Fruit fly (Drosophila melanogaster) whole organism, prepupa: ENCODE data around the gene Gnf1.
A peak's percentile ranks its signal among the peaks of the same experiment; 100 is the strongest.

Source experiments
- Blimp-1 ChIP-seq: fragments of 200-800 bp; sonication (Bioruptor generic); optimal IDR thresholded peaks from 3 replicates; lab custom pipeline; 2017; ENCODE audit warnings: missing biosample characterization, missing genetic modification characterization, mild to moderate bottlenecking, moderate library complexity, missing genetic modification reagents
- CG10631 ChIP-seq: fragments of 200-800 bp; sonication (Bioruptor generic); optimal IDR thresholded peaks from 2 replicates; lab custom pipeline; 2016; ENCODE audit warnings: missing biosample characterization, missing genetic modification characterization
- CG11294 ChIP-seq: fragments of 200-800 bp; sonication (Bioruptor generic); IDR thresholded peaks from 2 replicates; pipeline ENCODE4 v1.3.6; 2022; ENCODE audit warnings: missing biosample characterization, missing genetic modification characterization
- CG11762 ChIP-seq: fragments of 200-800 bp; sonication (Bioruptor generic); optimal IDR thresholded peaks from 3 replicates; lab custom pipeline; 2016; ENCODE audit warnings: missing biosample characterization, missing genetic modification characterization; ENCODE audit not compliant: insufficient read depth
- CG11902 ChIP-seq: fragments of 200-800 bp; sonication (Bioruptor generic); optimal IDR thresholded peaks from 3 replicates; lab custom pipeline; 2016; ENCODE audit warnings: missing biosample characterization, missing genetic modification characterization
- CG15336 ChIP-seq: fragments of 200-800 bp; sonication (Bioruptor generic); IDR thresholded peaks from 2 replicates; pipeline ENCODE4 v1.3.6; 2022; ENCODE audit warnings: missing biosample characterization, missing genetic modification characterization
- CG1621 ChIP-seq: fragments of 200-800 bp; sonication (Bioruptor generic); optimal IDR thresholded peaks from 3 replicates; lab custom pipeline; 2018; ENCODE audit warnings: missing biosample characterization, mild to moderate bottlenecking, missing genetic modification characterization
- CG16779 ChIP-seq: fragments of 200-800 bp; sonication (Bioruptor generic); optimal IDR thresholded peaks from 3 replicates; lab custom pipeline; 2017; ENCODE audit warnings: missing biosample characterization, mild to moderate bottlenecking, missing genetic modification characterization
- CG3032 ChIP-seq: fragments of 200-800 bp; optimal IDR thresholded peaks from 2 replicates; lab custom pipeline; 2019; ENCODE audit warnings: missing biosample characterization, mild to moderate bottlenecking, missing genetic modification characterization, moderate library complexity
- CG31627 ChIP-seq: fragments of 200-800 bp; sonication (Bioruptor generic); optimal IDR thresholded peaks from 3 replicates; lab custom pipeline; 2016; ENCODE audit warnings: missing biosample characterization, missing genetic modification characterization
- CG32006 ChIP-seq: fragments of 200-800 bp; sonication (Bioruptor generic); optimal IDR thresholded peaks from 3 replicates; lab custom pipeline; 2017; ENCODE audit warnings: missing biosample characterization, mild to moderate bottlenecking, missing genetic modification characterization
- CG34406 ChIP-seq: fragments of 200-800 bp; sonication (Bioruptor generic); optimal IDR thresholded peaks from 3 replicates; lab custom pipeline; 2016; ENCODE audit warnings: missing biosample characterization, missing genetic modification characterization
- CG3919 ChIP-seq: fragments of 200-800 bp; sonication (Bioruptor generic); optimal IDR thresholded peaks from 3 replicates; lab custom pipeline; 2016; ENCODE audit warnings: missing biosample characterization, missing genetic modification characterization
- CG4318 ChIP-seq: fragments of 200-800 bp; sonication (Bioruptor generic); optimal IDR thresholded peaks from 3 replicates; lab custom pipeline; 2017; ENCODE audit warnings: missing biosample characterization, mild to moderate bottlenecking, missing genetic modification characterization
- CG6163 ChIP-seq: fragments of 200-800 bp; sonication (Bioruptor generic); IDR thresholded peaks from 3 replicates; pipeline ENCODE4 v1.3.6; 2022; ENCODE audit warnings: missing biosample characterization, missing genetic modification characterization
- CG6276 ChIP-seq: fragments of 200-800 bp; sonication (Bioruptor generic); optimal IDR thresholded peaks from 2 replicates; lab custom pipeline; 2017; ENCODE audit warnings: missing biosample characterization, mild to moderate bottlenecking, missing genetic modification characterization
- CG6792 ChIP-seq: fragments of 200-800 bp; sonication (Bioruptor generic); optimal IDR thresholded peaks from 3 replicates; lab custom pipeline; 2016; ENCODE audit warnings: missing biosample characterization, missing genetic modification characterization
- CG6808 ChIP-seq: fragments of 200-800 bp; sonication (Bioruptor generic); optimal IDR thresholded peaks from 3 replicates; lab custom pipeline; 2017; ENCODE audit warnings: missing biosample characterization, missing genetic modification characterization, mild to moderate bottlenecking, moderate library complexity, missing genetic modification reagents
- CG6854 ChIP-seq: fragments of 200-800 bp; sonication (Bioruptor generic); optimal IDR thresholded peaks from 2 replicates; lab custom pipeline; 2017; ENCODE audit warnings: missing biosample characterization, mild to moderate bottlenecking, missing genetic modification characterization
- CG8119 ChIP-seq: fragments of 200-800 bp; sonication (Bioruptor generic); IDR thresholded peaks from 3 replicates; pipeline ENCODE4 v1.3.6; 2022; ENCODE audit warnings: missing biosample characterization, missing genetic modification characterization
- CG8319 ChIP-seq: fragments of 200-800 bp; sonication (Bioruptor generic); optimal IDR thresholded peaks from 3 replicates; lab custom pipeline; 2016; ENCODE audit warnings: missing biosample characterization, missing genetic modification characterization
- CG8632 ChIP-seq: fragments of 200-800 bp; sonication (Bioruptor generic); optimal IDR thresholded peaks from 3 replicates; lab custom pipeline; 2016; ENCODE audit warnings: missing biosample characterization, missing genetic modification characterization
- Eip75B ChIP-seq: fragments of 200-800 bp; sonication (Bioruptor generic); optimal IDR thresholded peaks from 3 replicates; lab custom pipeline; 2016; ENCODE audit warnings: missing biosample characterization, missing genetic modification characterization
- Eip78C ChIP-seq: fragments of 200-800 bp; sonication (Bioruptor generic); peaks from one replicate; lab custom pipeline; 2016; ENCODE audit warnings: missing biosample characterization, missing genetic modification characterization
- Ets96B ChIP-seq: fragments of 200-800 bp; optimal IDR thresholded peaks from 2 replicates; lab custom pipeline; 2019; ENCODE audit warnings: missing biosample characterization, mild to moderate bottlenecking, missing genetic modification characterization, moderate library complexity
- Gug ChIP-seq: fragments of 200-800 bp; sonication (Bioruptor generic); IDR thresholded peaks from 2 replicates; pipeline ENCODE4 v1.3.6; 2022; ENCODE audit warnings: missing biosample characterization, missing genetic modification characterization
- Hr38 ChIP-seq: sonication (Bioruptor generic); optimal IDR thresholded peaks from 2 replicates; lab custom pipeline; 2016; ENCODE audit warnings: missing biosample characterization, missing genetic modification characterization
- Hr39 ChIP-seq: fragments of 200-800 bp; sonication (Bioruptor generic); optimal IDR thresholded peaks from 2 replicates; lab custom pipeline; 2016; ENCODE audit warnings: missing biosample characterization, missing genetic modification characterization
- Hr4 ChIP-seq: fragments of 200-800 bp; sonication (Bioruptor generic); optimal IDR thresholded peaks from 3 replicates; lab custom pipeline; 2016; ENCODE audit warnings: missing biosample characterization, missing genetic modification characterization
- Met ChIP-seq: fragments of 200-800 bp; sonication (Bioruptor generic); optimal IDR thresholded peaks from 3 replicates; lab custom pipeline; 2016; ENCODE audit warnings: missing biosample characterization, missing genetic modification characterization
- OdsH ChIP-seq: fragments of 200-800 bp; sonication (Bioruptor generic); optimal IDR thresholded peaks from 3 replicates; lab custom pipeline; 2016; ENCODE audit warnings: missing biosample characterization, missing genetic modification characterization
- Smox ChIP-seq: fragments of 200-800 bp; sonication (Bioruptor generic); optimal IDR thresholded peaks from 3 replicates; lab custom pipeline; 2016; ENCODE audit warnings: missing biosample characterization, missing genetic modification characterization
- Sox102F ChIP-seq: fragments of 200-800 bp; sonication (Bioruptor generic); optimal IDR thresholded peaks from 2 replicates; lab custom pipeline; 2016; ENCODE audit warnings: missing biosample characterization, mild to moderate bottlenecking, missing genetic modification characterization
- Sox14 ChIP-seq: fragments of 200-800 bp; sonication (Bioruptor generic); optimal IDR thresholded peaks from 3 replicates; lab custom pipeline; 2016; ENCODE audit warnings: missing biosample characterization, missing genetic modification characterization
- Sox15 ChIP-seq: fragments of 200-800 bp; sonication (Bioruptor generic); optimal IDR thresholded peaks from 3 replicates; lab custom pipeline; 2016; ENCODE audit warnings: missing biosample characterization, missing genetic modification characterization
- achi ChIP-seq: fragments of 200-800 bp; sonication (Bioruptor generic); optimal IDR thresholded peaks from 3 replicates; lab custom pipeline; 2016; ENCODE audit warnings: missing biosample characterization, missing genetic modification characterization
- cyc ChIP-seq: fragments of 200-800 bp; sonication (Bioruptor generic); optimal IDR thresholded peaks from 3 replicates; lab custom pipeline; 2016; ENCODE audit warnings: missing biosample characterization, missing genetic modification characterization
- dac ChIP-seq: fragments of 200-800 bp; sonication (Bioruptor generic); optimal IDR thresholded peaks from 2 replicates; lab custom pipeline; 2017; ENCODE audit warnings: missing biosample characterization, mild to moderate bottlenecking, missing genetic modification characterization
- dsx ChIP-seq: fragments of 200-800 bp; optimal IDR thresholded peaks from 3 replicates; lab custom pipeline; 2019; ENCODE audit warnings: missing biosample characterization, mild to moderate bottlenecking, missing genetic modification characterization, moderate library complexity; ENCODE audit not compliant: poor library complexity, severe bottlenecking
- eg ChIP-seq: fragments of 200-800 bp; sonication (Bioruptor generic); IDR thresholded peaks from 3 replicates; pipeline ENCODE4 v1.3.6; 2022; ENCODE audit warnings: missing biosample characterization, missing genetic modification characterization
- esn ChIP-seq: fragments of 200-800 bp; sonication (Bioruptor generic); optimal IDR thresholded peaks from 2 replicates; lab custom pipeline; 2016; ENCODE audit warnings: missing biosample characterization, mild to moderate bottlenecking, missing genetic modification characterization, moderate library complexity
- fd59A ChIP-seq: fragments of 200-800 bp; sonication (Bioruptor generic); optimal IDR thresholded peaks from 2 replicates; lab custom pipeline; 2017; ENCODE audit warnings: missing biosample characterization, mild to moderate bottlenecking, missing genetic modification characterization, missing genetic modification reagents
- fd85E ChIP-seq: fragments of 200-800 bp; sonication (Bioruptor generic); optimal IDR thresholded peaks from 3 replicates; lab custom pipeline; 2016; ENCODE audit warnings: missing biosample characterization, missing genetic modification characterization
- fkh ChIP-seq: fragments of 200-800 bp; sonication (Bioruptor generic); optimal IDR thresholded peaks from 3 replicates; lab custom pipeline; 2017; ENCODE audit warnings: missing biosample characterization, mild to moderate bottlenecking, missing genetic modification characterization, moderate library complexity
- lz ChIP-seq: fragments of 200-800 bp; sonication (Bioruptor generic); optimal IDR thresholded peaks from 3 replicates; lab custom pipeline; 2016; ENCODE audit warnings: missing biosample characterization, missing genetic modification characterization
- net ChIP-seq: fragments of 200-800 bp; sonication (Bioruptor generic); optimal IDR thresholded peaks from 3 replicates; lab custom pipeline; 2016; ENCODE audit warnings: missing biosample characterization, missing genetic modification characterization
- pdm3 ChIP-seq: fragments of 200-800 bp; sonication (Bioruptor generic); optimal IDR thresholded peaks from 3 replicates; lab custom pipeline; 2016; ENCODE audit warnings: missing biosample characterization, missing genetic modification characterization
- spab ChIP-seq: fragments of 200-800 bp; sonication (Bioruptor generic); optimal IDR thresholded peaks from 2 replicates; lab custom pipeline; 2017; ENCODE audit warnings: missing biosample characterization, mild to moderate bottlenecking, missing genetic modification characterization, missing genetic modification reagents
- ss ChIP-seq, 2 experiments: fragments of 200-800 bp; sonication (Bioruptor generic); optimal IDR thresholded peaks; 2 replicates in 1 of 2; 3 replicates in 1 of 2; lab custom pipeline; 2017 to 2018; ENCODE audit warnings: mild to moderate bottlenecking in 2 of 2, missing biosample characterization in 2 of 2, missing genetic modification characterization in 2 of 2, moderate library complexity in 1 of 2
- svp ChIP-seq: fragments of 200-800 bp; sonication (Bioruptor generic); peaks from one replicate; lab custom pipeline; 2016; ENCODE audit warnings: missing biosample characterization, missing genetic modification characterization
- topi ChIP-seq: fragments of 200-800 bp; sonication (Bioruptor generic); optimal IDR thresholded peaks from 3 replicates; lab custom pipeline; 2016; ENCODE audit warnings: missing biosample characterization, missing genetic modification characterization
- vri ChIP-seq: fragments of 200-800 bp; sonication (Bioruptor generic); optimal IDR thresholded peaks from 3 replicates; lab custom pipeline; 2016; ENCODE audit warnings: missing biosample characterization, mild to moderate bottlenecking, missing genetic modification characterization

The Gnf1 gene

DNA sequence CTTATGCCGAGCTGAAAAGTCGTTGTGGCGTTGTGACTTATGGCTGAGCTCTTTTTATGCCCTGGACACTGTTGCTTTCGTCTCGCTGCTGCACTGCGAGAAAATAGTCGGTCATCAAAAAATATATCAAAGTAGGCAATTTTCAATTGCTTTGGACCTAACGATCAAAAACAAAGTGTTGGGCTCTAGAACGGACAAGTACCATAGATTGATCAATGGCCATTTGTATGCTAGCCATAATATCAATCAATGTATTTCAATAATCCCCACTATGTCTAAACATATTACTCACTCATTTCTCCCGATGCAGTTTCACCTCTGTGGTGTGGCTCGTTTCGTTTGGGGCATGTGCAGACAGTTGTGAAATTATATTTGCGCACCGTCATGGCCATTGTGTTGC lies 32.7 kb upstream of the Gnf1 start:
- TF ChIP-seq CG3032 (peak; percentile 67), esn (GFP tag; lab: Kevin White, UChicago) (peak; percentile 76), Sox102F (GFP tag; lab: Kevin White, UChicago) (peak; percentile 66), CG11294 (0 out of 2 replicates have a peak, but pooled peaks have one; percentile 9), fd85E (GFP tag; lab: Kevin White, UChicago) (no peak), CG11902 (GFP tag; lab: Kevin White, UChicago) (peak; percentile 21), Met (GFP tag; lab: Kevin White, UChicago) (peak; percentile 75), Blimp-1 (GFP tag; lab: Kevin White, UChicago) (peak; percentile 52), pdm3 (peak; percentile 46), Gug (no peak), CG15336 (GFP tag; lab: Robert Waterston, UW) (peak; percentile 44; the same call in 1 of the 2 replicates), CG6854 (GFP tag; lab: Kevin White, UChicago) (no peak), Smox (GFP tag; lab: Kevin White, UChicago) (peak; percentile 68), dac (no peak), Sox15 (GFP tag; lab: Kevin White, UChicago) (peak; percentile 23), CG8119 (GFP tag; lab: Robert Waterston, UW) (peak; percentile 45; the same call in 1 of the 3 replicates), Ets96B (tag; lab: Kevin White, UChicago) (peak; percentile 62), ss (GFP tag; optimal IDR thresholded peaks at IDR 0.05; lab: Kevin White, UChicago) (peak; percentile 19 to 42), OdsH (GFP tag; lab: Kevin White, UChicago) (peak; percentile 31), eg (GFP tag; lab: Robert Waterston, UW) (no peak), achi (GFP tag; lab: Kevin White, UChicago) (peak; percentile 30), Eip78C (peak; percentile 85), CG11762 (GFP tag; lab: Kevin White, UChicago) (peak; percentile 9), svp (GFP tag; lab: Kevin White, UChicago) (peak; percentile 87), CG8319 (GFP tag; lab: Kevin White, UChicago) (no peak), CG4318 (GFP tag; lab: Kevin White, UChicago) (no peak), Hr39 (GFP tag; lab: Kevin White, UChicago) (peak; percentile 61), net (GFP tag; lab: Kevin White, UChicago) (no peak), topi (GFP tag; lab: Kevin White, UChicago) (peak; percentile 71), CG10631 (GFP tag; lab: Kevin White, UChicago) (peak; percentile 57), CG16779 (peak; percentile 9), dsx (GFP tag; lab: Kevin White, UChicago) (peak; percentile 63), CG34406 (GFP tag; lab: Kevin White, UChicago) (peak; percentile 42), fd59A (GFP tag; lab: Kevin White, UChicago) (peak; percentile 55), fkh (GFP tag; lab: Kevin White, UChicago) (no peak), CG6276 (GFP tag; lab: Kevin White, UChicago) (no peak), CG6792 (GFP tag; lab: Kevin White, UChicago) (peak; percentile 59), Eip75B (GFP tag; lab: Kevin White, UChicago) (peak; percentile 71), CG32006 (GFP tag; lab: Kevin White, UChicago) (peak; percentile 18), CG6808 (GFP tag; lab: Kevin White, UChicago) (peak; percentile 63), CG6163 (GFP tag; lab: Robert Waterston, UW) (peak; percentile 53; the same call in 1 of the 3 replicates), Hr4 (GFP tag; lab: Kevin White, UChicago) (peak; percentile 26), Hr38 (GFP tag; lab: Kevin White, UChicago) (no peak), spab (GFP tag; lab: Kevin White, UChicago) (peak; percentile 50), CG3919 (peak; percentile 66), Sox14 (GFP tag; lab: Kevin White, UChicago) (peak; percentile 54), CG1621 (tag; lab: Kevin White, UChicago) (peak; percentile 54), vri (GFP tag; lab: Kevin White, UChicago) (peak; percentile 64), lz (GFP tag; lab: Kevin White, UChicago) (peak; percentile 66), cyc (peak; percentile 60), CG8632 (GFP tag; lab: Kevin White, UChicago) (peak; percentile 45), CG31627 (GFP tag; lab: Kevin White, UChicago) (peak; percentile 68)
